Fruit fly (Drosophila melanogaster): ENCODE data around the gene BBS8.

Gene BBS8

dm6 chr2L:430820-431628 is 8.4 kb downstream of the BBS8 start, which contains the start of gene ex (continued):
- peak; percentile 33 for TF ChIP-seq CG7556 (GFP tag; optimal IDR thresholded peaks at IDR 0.05)
- TF ChIP-seq HLH3B (GFP tag; IDR thresholded peaks at IDR 0.05): peak; percentile 49; the same call in 1 of the 2 replicates
- peak; percentile 24; the same call in 1 of the 2 replicates for TF ChIP-seq CG13287 (GFP tag; IDR thresholded peaks at IDR 0.05; ENCODE audit: partially characterized antibody)
- TF ChIP-seq danr (GFP tag; IDR thresholded peaks at IDR 0.05): no peak; the same call in 1 of the 2 replicates
- peak; percentile 90 for TF ChIP-seq CG17568 (GFP tag; optimal IDR thresholded peaks at IDR 0.05)
- peak; percentile 4 for TF ChIP-seq Camta (GFP tag; optimal IDR thresholded peaks at IDR 0.05)
- TF ChIP-seq wdn (GFP tag; IDR thresholded peaks at IDR 0.05): no peak
- TF ChIP-seq CG3281 (GFP tag; optimal IDR thresholded peaks at IDR 0.05): peak; percentile 65
- peak; percentile 67; the same call in 1 of the 2 replicates for TF ChIP-seq CG14014 (GFP tag; IDR thresholded peaks at IDR 0.05)
- peak; percentile 22 for TF ChIP-seq CG1603 (tag; optimal IDR thresholded peaks at IDR 0.05)
- TF ChIP-seq sens (GFP tag): peak; percentile 92
- TF ChIP-seq nerfin-1 (tag; optimal IDR thresholded peaks at IDR 0.05): peak; percentile 75
- no peak for TF ChIP-seq sisA (GFP tag; IDR thresholded peaks at IDR 0.05)
- TF ChIP-seq nom (GFP tag; optimal IDR thresholded peaks at IDR 0.05): peak; percentile 84
- peak; percentile 14 for TF ChIP-seq ash1 (GFP tag; optimal IDR thresholded peaks at IDR 0.05)
- TF ChIP-seq CG7839 (tag; optimal IDR thresholded peaks at IDR 0.05): peak; percentile 25
- no peak for TF ChIP-seq MESR4 (GFP tag; optimal IDR thresholded peaks at IDR 0.05)
- TF ChIP-seq CG12236 (GFP tag; optimal IDR thresholded peaks at IDR 0.05): peak; percentile 12
- TF ChIP-seq CG8089 (GFP tag; optimal IDR thresholded peaks at IDR 0.05): peak; percentile 40
- TF ChIP-seq CG10321 (GFP tag; IDR thresholded peaks at IDR 0.05): peak; percentile 47; the same call in 1 of the 2 replicates
- no peak for TF ChIP-seq Dip2 (GFP tag; IDR thresholded peaks at IDR 0.05)
- peak; percentile 9 for TF ChIP-seq pnt (GFP tag; optimal IDR thresholded peaks at IDR 0.05)
- peak; percentile 33 for TF ChIP-seq grn (GFP tag; optimal IDR thresholded peaks at IDR 0.05)
- peak; percentile 61 for TF ChIP-seq cad (GFP tag; optimal IDR thresholded peaks at IDR 0.05)
- peak; percentile 72; the same call in 1 of the 2 replicates for TF ChIP-seq sob (GFP tag; IDR thresholded peaks at IDR 0.05)
- peak; percentile 75 for TF ChIP-seq B-H2 (GFP tag; optimal IDR thresholded peaks at IDR 0.05)
- peak; percentile 58 for TF ChIP-seq nau (GFP tag; optimal IDR thresholded peaks at IDR 0.05)
- peak; percentile 74 for TF ChIP-seq schlank (tag; optimal IDR thresholded peaks at IDR 0.05)
- no peak; the same call in 2 of the 3 replicates for TF ChIP-seq zfh1 (GFP tag; IDR thresholded peaks at IDR 0.05)
- no peak for TF ChIP-seq D (optimal IDR thresholded peaks at IDR 0.05)
- peak; percentile 14 for TF ChIP-seq D (GFP tag; optimal IDR thresholded peaks at IDR 0.05)
- TF ChIP-seq shn (GFP tag; optimal IDR thresholded peaks at IDR 0.05): peak; percentile 50
- TF ChIP-seq vnd (GFP tag; IDR thresholded peaks at IDR 0.05; ENCODE audit: partially characterized antibody): no peak

- peak in 1 of 2 experiments; percentile 98 for TF ChIP-seq Hr78 (GFP tag; optimal IDR thresholded peaks at IDR 0.05)
- peak; percentile 89 for TF ChIP-seq Adf1 (GFP tag; IDR thresholded peaks at IDR 0.05)
- peak; percentile 72 for TF ChIP-seq CG15479 (GFP tag; optimal IDR thresholded peaks at IDR 0.05)
- no peak for TF ChIP-seq abd-A (tag; optimal IDR thresholded peaks at IDR 0.05)
- TF ChIP-seq vvl (GFP tag; IDR thresholded peaks at IDR 0.05): no peak
- TF ChIP-seq CG14965 (GFP tag; optimal IDR thresholded peaks at IDR 0.05; ENCODE audit: borderline replicate concordance): no peak
- TF ChIP-seq kni (GFP tag; optimal IDR thresholded peaks at IDR 0.05): peak; percentile 29
- peak; percentile 4 for TF ChIP-seq D (optimal IDR thresholded peaks at IDR 0.05)
- no peak for TF ChIP-seq D (GFP tag; optimal IDR thresholded peaks at IDR 0.05)
- no peak for TF ChIP-seq CG15514 (GFP tag; optimal IDR thresholded peaks at IDR 0.05)
- TF ChIP-seq Awh (GFP tag; IDR thresholded peaks at IDR 0.05): no peak
- TF ChIP-seq cg (GFP tag; optimal IDR thresholded peaks at IDR 0.05): peak; percentile 86
- TF ChIP-seq CG4360 (GFP tag; IDR thresholded peaks at IDR 0.05): peak; percentile 97
- TF ChIP-seq chm (GFP tag; IDR thresholded peaks at IDR 0.05): 0 out of 2 replicates have a peak, but pooled peaks have one; percentile 42
- TF ChIP-seq fd64A (GFP tag; optimal IDR thresholded peaks at IDR 0.05): no peak
- TF ChIP-seq nerfin-1 (tag; optimal IDR thresholded peaks at IDR 0.05): peak; percentile 66
- peak; percentile 76 for TF ChIP-seq Aef1 (GFP tag; IDR thresholded peaks at IDR 0.05)
- TF ChIP-seq chinmo (GFP tag; IDR thresholded peaks at IDR 0.05; ENCODE audit: partially characterized antibody): peak; percentile 94; the same call in 3 of the 4 replicates
- TF ChIP-seq CG10654 (GFP tag; optimal IDR thresholded peaks at IDR 0.05): no peak
Observed at dm6 chr2L:431629-431984, 8.9 kb downstream of the BBS8 start.
